Worm (Caenorhabditis elegans) whole organism, L1 larva: ENCODE data around the gene ceh-60.

Source experiments
- ceh-90 ChIP-seq: sonication (generic microtip); optimal IDR thresholded peaks from 2 replicates; lab custom pipeline; 2016; ENCODE audit warnings: missing genetic modification characterization, missing compliant biosample characterization
- dpl-1 ChIP-seq, 3 experiments: fragments of 150-350 bp in 2 of 3; sonication (generic microtip) in 1 of 3; optimal IDR thresholded peaks; 2 replicates each; lab custom pipeline; 2014 to 2017; ENCODE audit warnings: missing biosample characterization in 3 of 3, missing genetic modification characterization in 3 of 3, missing genetic modification reagents in 3 of 3
- swsn-7 ChIP-seq: sonication (generic microtip); optimal IDR thresholded peaks from 2 replicates; lab custom pipeline; 2016; ENCODE audit warnings: missing genetic modification characterization, missing compliant biosample characterization
- zag-1 ChIP-seq: fragments of 150-350 bp; optimal IDR thresholded peaks from 2 replicates; lab custom pipeline; 2014; ENCODE audit warnings: missing biosample characterization, missing genetic modification characterization

ce11 chrX:6560495-6560894, 30.5 kb upstream of the ceh-60 start:
- no peak for TF ChIP-seq ceh-90 (tag; lab: Kevin White, UChicago)
- TF ChIP-seq zag-1 (tag; lab: Kevin White, UChicago) = no peak
- no peak for TF ChIP-seq swsn-7
- no peak for TF ChIP-seq dpl-1 (GFP tag; optimal IDR thresholded peaks at IDR 0.05; lab: Kevin White, UChicago)
